Fruit fly (Drosophila melanogaster): Measurements from ENCODE around the gene Acbp5.

Gene Acbp5

dm6 chr3L:8767876-8768275 lies 20.5 kb downstream of the Acbp5 start (continued):
- TF ChIP-seq Dbx (GFP tag; IDR thresholded peaks at IDR 0.05) (peak; percentile 34; the same call in 1 of the 3 replicates), Atf6 (GFP tag; IDR thresholded peaks at IDR 0.05) (peak; percentile 55; the same call in 1 of the 2 replicates), esg (GFP tag; conservative IDR thresholded peaks at IDR 0.05) (peak; percentile 40; the same call in 1 of the 2 replicates), nau (GFP tag; optimal IDR thresholded peaks at IDR 0.05) (peak; percentile 25), Xbp1 (GFP tag; optimal IDR thresholded peaks at IDR 0.05) (peak; percentile 54), CG4820 (GFP tag; optimal IDR thresholded peaks at IDR 0.05) (peak; percentile 17), E2f1 (GFP tag; IDR thresholded peaks at IDR 0.05) (no peak), CG11696 (GFP tag; IDR thresholded peaks at IDR 0.05) (no peak), CG13123 (GFP tag; optimal IDR thresholded peaks at IDR 0.05) (no peak), Abd-B (GFP tag; optimal IDR thresholded peaks at IDR 0.05) (no peak), CG14860 (GFP tag; IDR thresholded peaks at IDR 0.05; ENCODE audit: partially characterized antibody) (no peak), CG8359 (GFP tag; optimal IDR thresholded peaks at IDR 0.05; ENCODE audit: borderline replicate concordance) (no peak), Sox100B (GFP tag; optimal IDR thresholded peaks at IDR 0.05) (peak; percentile 14), oc (tag; optimal IDR thresholded peaks at IDR 0.05) (no peak), scrt (GFP tag; optimal IDR thresholded peaks at IDR 0.05) (peak; percentile 28), Ptx1 (GFP tag; IDR thresholded peaks at IDR 0.05) (peak; percentile 54; the same call in 1 of the 2 replicates), pros (GFP tag; optimal IDR thresholded peaks at IDR 0.05) (no peak), CG3726 (GFP tag; IDR thresholded peaks at IDR 0.05) (no peak), wor (GFP tag; IDR thresholded peaks at IDR 0.05) (no peak), CG2202 (tag; optimal IDR thresholded peaks at IDR 0.05) (no peak), CG13424 (tag; optimal IDR thresholded peaks at IDR 0.05) (peak; percentile 22), tup (GFP tag; optimal IDR thresholded peaks at IDR 0.05) (no peak), CG12104 (GFP tag; optimal IDR thresholded peaks at IDR 0.05) (peak; percentile 16), ftz-f1 (GFP tag; optimal IDR thresholded peaks at IDR 0.05) (no peak), Ets65A (GFP tag) (peak; percentile 76), CG6272 (GFP tag; IDR thresholded peaks at IDR 0.05) (no peak), ERR (GFP tag; optimal IDR thresholded peaks at IDR 0.05) (no peak), stwl (tag; optimal IDR thresholded peaks at IDR 0.05) (no peak), CG13894 (tag; optimal IDR thresholded peaks at IDR 0.05) (no peak), tgo (GFP tag; IDR thresholded peaks at IDR 0.05) (peak; percentile 24; the same call in 2 of the 3 replicates), Antp (GFP tag; optimal IDR thresholded peaks at IDR 0.05) (peak; percentile 31), exex (tag; optimal IDR thresholded peaks at IDR 0.05) (no peak), CG33557 (GFP tag; optimal IDR thresholded peaks at IDR 0.05) (no peak), Drgx (GFP tag; IDR thresholded peaks at IDR 0.05) (peak; percentile 66), CG30020 (tag; optimal IDR thresholded peaks at IDR 0.05) (no peak), CG15696 (tag; optimal IDR thresholded peaks at IDR 0.05) (no peak), B-H2 (GFP tag; optimal IDR thresholded peaks at IDR 0.05) (no peak), CG12942 (GFP tag; optimal IDR thresholded peaks at IDR 0.05) (no peak), vfl (GFP tag; optimal IDR thresholded peaks at IDR 0.05) (peak; percentile 4), CG7987 (GFP tag; optimal IDR thresholded peaks at IDR 0.05) (no peak), emc (GFP tag; optimal IDR thresholded peaks at IDR 0.05) (peak; percentile 31), CG17612 (GFP tag; IDR thresholded peaks at IDR 0.05) (no peak), CoRest (tag; optimal IDR thresholded peaks at IDR 0.05) (peak; percentile 67), CG2889 (GFP tag; IDR thresholded peaks at IDR 0.05) (peak; percentile 46; the same call in 2 of the 3 replicates), CG3838 (GFP tag; optimal IDR thresholded peaks at IDR 0.05) (no peak), mirr (GFP tag; optimal IDR thresholded peaks at IDR 0.05) (no peak), CG2875 (GFP tag; optimal IDR thresholded peaks at IDR 0.05) (no peak), CG10274 (GFP tag; optimal IDR thresholded peaks at IDR 0.05) (peak; percentile 31), CG42726 (GFP tag; IDR thresholded peaks at IDR 0.05; ENCODE audit: partially characterized antibody) (no peak), Optix (GFP tag; IDR thresholded peaks at IDR 0.05) (no peak), CG18599 (GFP tag; optimal IDR thresholded peaks at IDR 0.05) (peak; percentile 78)

Data from whole organism, embryonic.